Fruit fly (Drosophila melanogaster) whole organism, wandering third instar larva: Measurements from ENCODE around the gene Gmap.

Source experiments
- Dfd ChIP-seq: fragments of >200 bp; optimal IDR thresholded peaks from 2 replicates; lab custom pipeline; 2017; ENCODE audit warnings: missing biosample characterization, missing genetic modification characterization
- Jra ChIP-seq: sonication (Bioruptor generic); optimal IDR thresholded peaks from 2 replicates; lab custom pipeline; 2016; ENCODE audit warnings: missing biosample characterization, missing genetic modification characterization
- N ChIP-seq: fragments of >200 bp; optimal IDR thresholded peaks from 2 replicates; lab custom pipeline; 2018; ENCODE audit warnings: missing biosample characterization, missing external identifiers, missing genetic modification characterization
- foxo ChIP-seq, 2 experiments: fragments of 200-800 bp; sonication (Bioruptor generic); optimal IDR thresholded peaks; 2 replicates in 1 of 2; 3 replicates in 1 of 2; lab custom pipeline; 2016 to 2017; ENCODE audit warnings: missing biosample characterization in 2 of 2, missing genetic modification characterization in 2 of 2
- fru ChIP-seq: fragments of 200-800 bp; sonication (Bioruptor generic); optimal IDR thresholded peaks from 3 replicates; lab custom pipeline; 2016; ENCODE audit warnings: missing biosample characterization, mild to moderate bottlenecking, missing genetic modification characterization
- h ChIP-seq: fragments of 200-800 bp; sonication (Bioruptor generic); optimal IDR thresholded peaks from 3 replicates; lab custom pipeline; 2016; ENCODE audit warnings: missing biosample characterization, mild to moderate bottlenecking, missing genetic modification characterization
- lola ChIP-seq: fragments of >200 bp; optimal IDR thresholded peaks from 2 replicates; lab custom pipeline; 2017; ENCODE audit warnings: missing biosample characterization, missing genetic modification characterization
- psq ChIP-seq: fragments of 200-800 bp; sonication (Bioruptor generic); optimal IDR thresholded peaks from 3 replicates; lab custom pipeline; 2017; ENCODE audit warnings: missing biosample characterization, mild to moderate bottlenecking, missing genetic modification characterization, moderate library complexity
- rgr ChIP-seq: fragments of 200-800 bp; sonication (Bioruptor generic); optimal IDR thresholded peaks from 3 replicates; lab custom pipeline; 2016; ENCODE audit warnings: missing biosample characterization, mild to moderate bottlenecking, missing genetic modification characterization

DNA sequence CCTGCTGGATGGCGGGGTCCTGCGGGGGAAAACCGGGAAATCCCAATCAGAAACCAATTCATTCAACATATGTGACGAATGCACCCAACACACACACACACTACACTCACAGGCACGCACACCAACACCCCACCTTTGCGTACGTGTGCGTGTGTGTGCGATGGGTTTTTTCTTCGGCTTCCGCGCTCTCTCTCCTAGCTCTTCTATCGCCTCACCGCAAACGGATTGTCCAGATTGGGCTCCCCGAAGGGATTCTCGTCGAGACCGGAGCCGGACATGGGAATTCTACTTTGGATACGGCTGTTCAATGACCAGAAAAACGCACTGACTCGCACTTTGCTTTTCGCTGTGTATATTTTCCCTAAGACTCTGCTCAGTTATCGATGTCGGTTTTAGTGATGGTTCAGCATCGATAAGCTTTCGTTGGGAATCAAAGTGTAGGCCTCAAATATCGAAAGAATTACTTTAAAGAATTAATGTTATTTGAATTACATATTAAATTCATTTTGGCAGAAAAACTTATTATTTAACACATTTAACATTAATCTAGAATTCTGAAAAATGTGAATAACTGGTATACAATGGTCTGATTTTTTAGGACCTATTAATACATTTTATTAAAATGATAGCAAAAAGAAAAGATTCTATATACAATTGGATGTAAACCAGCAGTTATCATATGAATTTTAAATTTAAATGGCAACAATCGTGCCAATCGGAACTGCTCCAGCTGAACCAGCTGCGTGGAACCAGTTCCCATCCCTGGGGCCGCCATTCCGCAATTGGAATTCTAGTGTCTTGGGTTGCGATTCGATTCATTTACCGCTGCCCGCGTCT, 37.0 kb upstream of the Gmap start, which contains the start of the genes Scamp and Ahcy:
- peak; percentile 23 for TF ChIP-seq h (GFP tag; lab: Kevin White, UChicago)
- peak; percentile 17 for TF ChIP-seq rgr
- TF ChIP-seq psq = peak; percentile 18
- TF ChIP-seq fru (GFP tag; lab: Kevin White, UChicago) = peak; percentile 29
- no peak for TF ChIP-seq Jra
- peak in 1 of 2 experiments; percentile 35 for TF ChIP-seq foxo (GFP tag; optimal IDR thresholded peaks at IDR 0.05; lab: Kevin White, UChicago)
- TF ChIP-seq lola (GFP tag; lab: Kevin White, UChicago) = no peak
- TF ChIP-seq N (GFP tag; lab: Kevin White, UChicago) = no peak
- TF ChIP-seq Dfd (GFP tag; lab: Kevin White, UChicago) = no peak
